Worm (Caenorhabditis elegans) whole organism, L2 larva: Measurements from ENCODE around the gene srx-24.

Experiments used
- C34F6.9 ChIP-seq: fragments of 150-350 bp; optimal IDR thresholded peaks from 2 replicates; lab custom pipeline; 2014; ENCODE audit warnings: missing biosample characterization, missing genetic modification characterization
- F13H6.1 ChIP-seq: sonication (generic microtip); optimal IDR thresholded peaks from 2 replicates; lab custom pipeline; 2016; ENCODE audit warnings: missing genetic modification characterization, missing compliant biosample characterization
- Y55F3AM.14 ChIP-seq: fragments of 200-800 bp; sonication (Bioruptor generic); optimal IDR thresholded peaks from 2 replicates; lab custom pipeline; 2018; ENCODE audit warnings: mild to moderate bottlenecking, missing genetic modification characterization, missing compliant biosample characterization
- ZK546.5 ChIP-seq: sonication (generic microtip); optimal IDR thresholded peaks from 2 replicates; lab custom pipeline; 2017; ENCODE audit warnings: missing biosample characterization, missing genetic modification characterization
- alr-1 ChIP-seq: fragments of 150-350 bp; optimal IDR thresholded peaks from 2 replicates; lab custom pipeline; 2014; ENCODE audit warnings: missing biosample characterization, missing genetic modification characterization
- aly-2 ChIP-seq: fragments of 150-350 bp; optimal IDR thresholded peaks from 2 replicates; lab custom pipeline; 2014; ENCODE audit warnings: missing biosample characterization, missing genetic modification characterization
- ama-1 ChIP-seq: fragments of 150-350 bp; optimal IDR thresholded peaks from 2 replicates; lab custom pipeline; 2018; ENCODE audit warnings: inconsistent platforms
- blmp-1 ChIP-seq: sonication (generic microtip); optimal IDR thresholded peaks from 2 replicates; lab custom pipeline; 2017; ENCODE audit warnings: missing genetic modification characterization, mild to moderate bottlenecking, missing compliant biosample characterization, antibody characterized with exemption, moderate library complexity; ENCODE audit not compliant: insufficient read depth
- ceh-16 ChIP-seq: fragments of 150-350 bp; optimal IDR thresholded peaks from 2 replicates; lab custom pipeline; 2014; ENCODE audit warnings: missing biosample characterization, missing genetic modification characterization
- ceh-82 ChIP-seq: fragments of 150-350 bp; optimal IDR thresholded peaks from 2 replicates; lab custom pipeline; 2014; ENCODE audit warnings: missing biosample characterization, missing genetic modification characterization
- crh-2 ChIP-seq: sonication (generic microtip); optimal IDR thresholded peaks from 2 replicates; lab custom pipeline; 2017; ENCODE audit warnings: missing biosample characterization, missing genetic modification characterization
- dmd-4 ChIP-seq: sonication (generic microtip); optimal IDR thresholded peaks from 2 replicates; lab custom pipeline; 2017; ENCODE audit warnings: missing biosample characterization, missing genetic modification characterization
- elt-3 ChIP-seq: sonication (generic microtip); optimal IDR thresholded peaks from 2 replicates; lab custom pipeline; 2017; ENCODE audit warnings: missing biosample characterization, missing genetic modification characterization
- fos-1 ChIP-seq: fragments of 150-350 bp; optimal IDR thresholded peaks from 2 replicates; lab custom pipeline; 2014; ENCODE audit warnings: missing biosample characterization, missing genetic modification characterization
- gmeb-1 ChIP-seq: fragments of 150-350 bp; optimal IDR thresholded peaks from 2 replicates; lab custom pipeline; 2014; ENCODE audit warnings: missing biosample characterization, missing genetic modification characterization
- lin-13 ChIP-seq: fragments of 150-350 bp; optimal IDR thresholded peaks from 2 replicates; lab custom pipeline; 2014; ENCODE audit warnings: missing biosample characterization, missing genetic modification reagents, missing genetic modification characterization
- lin-39 ChIP-seq: fragments of 150-350 bp; optimal IDR thresholded peaks from 2 replicates; lab custom pipeline; 2014; ENCODE audit warnings: missing biosample characterization, missing genetic modification reagents, missing genetic modification characterization
- lsy-2 ChIP-seq, 2 experiments: fragments of 150-350 bp in 1 of 2; sonication (generic microtip) in 1 of 2; optimal IDR thresholded peaks; 2 replicates each; lab custom pipeline; 2014 to 2017; ENCODE audit warnings: missing biosample characterization in 2 of 2, missing genetic modification characterization in 2 of 2
- mbf-1 ChIP-seq: sonication (generic microtip); optimal IDR thresholded peaks from 2 replicates; lab custom pipeline; 2017; ENCODE audit warnings: missing biosample characterization, missing genetic modification characterization
- mdl-1 ChIP-seq, 2 experiments: fragments of 150-350 bp in 1 of 2; sonication (generic microtip) in 1 of 2; optimal IDR thresholded peaks; 2 replicates each; lab custom pipeline; 2017; ENCODE audit warnings: missing biosample characterization in 2 of 2, missing genetic modification characterization in 2 of 2
- nhr-10 ChIP-seq: sonication (generic microtip); optimal IDR thresholded peaks from 2 replicates; lab custom pipeline; 2017; ENCODE audit warnings: missing biosample characterization, missing genetic modification characterization
- nhr-11 ChIP-seq: fragments of 150-350 bp; optimal IDR thresholded peaks from 2 replicates; lab custom pipeline; 2014; ENCODE audit warnings: missing biosample characterization, missing genetic modification characterization
- nhr-12 ChIP-seq: fragments of 150-350 bp; optimal IDR thresholded peaks from 2 replicates; lab custom pipeline; 2014; ENCODE audit warnings: missing biosample characterization, missing genetic modification characterization
- nhr-21 ChIP-seq: fragments of 150-350 bp; optimal IDR thresholded peaks from 2 replicates; lab custom pipeline; 2014; ENCODE audit warnings: missing biosample characterization, missing genetic modification characterization
- nhr-23 ChIP-seq: fragments of 150-350 bp; optimal IDR thresholded peaks from 2 replicates; lab custom pipeline; 2014; ENCODE audit warnings: missing biosample characterization, missing genetic modification reagents, missing genetic modification characterization
- nhr-237 ChIP-seq: fragments of 150-350 bp; optimal IDR thresholded peaks from 2 replicates; lab custom pipeline; 2014; ENCODE audit warnings: missing biosample characterization, missing genetic modification characterization
- nhr-25 ChIP-seq: fragments of 150-350 bp; sonication (generic microtip); optimal IDR thresholded peaks from 3 replicates; lab custom pipeline; 2014; ENCODE audit warnings: missing biosample characterization, missing genetic modification characterization
- nhr-77 ChIP-seq: fragments of 150-350 bp; optimal IDR thresholded peaks from 2 replicates; lab custom pipeline; 2014; ENCODE audit warnings: missing biosample characterization, missing genetic modification characterization
- skn-1 ChIP-seq: sonication (generic microtip); optimal IDR thresholded peaks from 2 replicates; lab custom pipeline; 2017; ENCODE audit warnings: missing biosample characterization, missing genetic modification characterization
- snpc-4 ChIP-seq: fragments of 150-350 bp; optimal IDR thresholded peaks from 2 replicates; lab custom pipeline; 2014; ENCODE audit warnings: missing biosample characterization, missing genetic modification characterization
- unc-39 ChIP-seq: fragments of 150-350 bp; optimal IDR thresholded peaks from 2 replicates; lab custom pipeline; 2014; ENCODE audit warnings: missing biosample characterization, missing genetic modification characterization
- unc-55 ChIP-seq: fragments of 150-350 bp; sonication (generic microtip); optimal IDR thresholded peaks from 3 replicates; lab custom pipeline; 2014; ENCODE audit warnings: missing biosample characterization, missing genetic modification reagents, missing genetic modification characterization
- unc-62 ChIP-seq: fragments of 150-350 bp; optimal IDR thresholded peaks from 2 replicates; lab custom pipeline; 2014; ENCODE audit warnings: missing biosample characterization, missing genetic modification reagents, missing genetic modification characterization
- ztf-1 ChIP-seq: fragments of 200-800 bp; sonication (Bioruptor generic); conservative IDR thresholded peaks from 2 replicates; pipeline ENCODE4 v1.3.6; 2022; ENCODE audit warnings: missing genetic modification characterization, missing compliant biosample characterization
- ztf-4 ChIP-seq: fragments of 150-350 bp; optimal IDR thresholded peaks from 2 replicates; lab custom pipeline; 2014; ENCODE audit warnings: missing biosample characterization, missing genetic modification characterization

Gene srx-24

DNA sequence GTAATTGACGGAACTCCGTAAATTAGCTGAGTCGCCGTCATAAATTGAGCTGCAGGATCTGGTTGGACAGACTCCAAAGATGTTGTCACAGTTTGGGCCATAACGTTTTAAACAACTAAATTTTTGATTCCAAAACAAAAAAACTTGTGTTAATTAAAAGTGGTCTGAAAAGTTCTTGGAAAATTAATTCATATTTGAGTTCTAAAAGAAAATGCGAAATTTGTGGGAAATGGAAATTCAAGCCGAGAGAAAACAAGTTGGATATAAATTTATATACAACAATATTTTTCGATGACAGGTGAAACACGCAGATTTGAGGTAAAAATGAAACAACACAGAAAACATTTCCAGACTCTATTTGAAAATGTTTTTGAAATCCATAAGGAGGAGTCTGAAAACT, 24.7 kb downstream of the srx-24 start, which contains the start of gene srg-59:
Gene srg-59 (minus strand): TSS at position 101 of the 400 bp plus-strand sequence.
- TF ChIP-seq mdl-1 (tag; optimal IDR thresholded peaks at IDR 0.05; lab: Kevin White, UChicago) (no peak), nhr-10 (no peak)

DNA sequence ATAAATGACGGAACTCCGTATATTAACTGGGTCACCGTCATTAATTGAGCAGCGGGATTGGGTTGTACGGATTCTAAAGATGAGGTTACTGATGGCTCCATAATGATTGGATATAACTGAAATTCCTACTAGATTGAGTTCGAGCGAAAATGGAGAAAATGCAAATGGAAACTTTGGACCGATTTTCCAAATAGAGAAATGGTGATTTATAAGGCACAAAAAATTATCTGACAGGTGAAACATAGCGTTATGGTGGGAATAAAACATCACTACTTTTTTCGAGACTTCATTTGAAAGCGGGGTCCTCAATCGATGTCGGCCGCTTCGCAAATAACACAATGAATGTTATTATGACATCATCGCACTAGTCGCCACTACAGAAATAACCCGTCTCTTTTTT, 27.4 kb downstream of the srx-24 start, which contains the start of gene srg-60:
Gene srg-60 (minus strand): TSS at position 101 of the 400 bp plus-strand sequence.
- TF ChIP-seq alr-1 (tag; lab: Kevin White, UChicago) (no peak), lsy-2 (tag; optimal IDR thresholded peaks at IDR 0.05; lab: Kevin White, UChicago) (no peak), ceh-82 (no peak), ztf-4 (no peak), unc-55 (GFP tag; lab: Kevin White, UChicago) (no peak)
- TF ChIP-seq, all 48 proteins: peak for 0

DNA sequence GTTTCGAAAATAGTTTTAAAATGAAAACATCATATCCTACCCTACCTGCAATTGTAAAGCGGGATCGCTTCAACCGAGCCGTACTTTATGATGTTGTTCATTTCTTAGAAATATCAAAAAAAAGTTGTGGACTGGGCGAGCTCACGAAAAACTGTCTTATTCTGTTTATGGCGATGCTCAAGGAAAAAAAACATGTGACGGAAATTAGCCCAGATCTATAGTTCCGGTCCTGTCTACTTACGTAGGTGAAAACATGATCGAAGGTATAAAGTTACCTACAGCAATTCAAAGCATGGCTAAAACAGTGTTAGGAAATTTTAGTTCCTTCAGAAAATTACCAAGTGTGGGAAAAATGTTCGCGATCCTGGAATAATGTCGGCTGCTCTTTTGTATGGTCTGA, 29.1 kb downstream of the srx-24 start, which contains the start of gene srt-27:
Gene srt-27 (minus strand): TSS at position 101 of the 400 bp plus-strand sequence.
- no peak for TF ChIP-seq nhr-237 (tag; lab: Kevin White, UChicago)
- TF ChIP-seq unc-55 (GFP tag; lab: Kevin White, UChicago), result no peak
- TF ChIP-seq ztf-4, result no peak
- TF ChIP-seq nhr-23 (tag; lab: Kevin White, UChicago), result no peak
- TF ChIP-seq C34F6.9, result no peak
- no peak for TF ChIP-seq elt-3 (tag; lab: Kevin White, UChicago)
- TF ChIP-seq unc-62 (GFP tag; lab: Kevin White, UChicago), result no peak
- TF ChIP-seq nhr-11 (tag; lab: Kevin White, UChicago), result no peak
- TF ChIP-seq nhr-25 (tag; lab: Kevin White, UChicago), result no peak
- no peak for TF ChIP-seq lin-13 (GFP tag; lab: Kevin White, UChicago)
- no peak for TF ChIP-seq mdl-1 (tag; optimal IDR thresholded peaks at IDR 0.05; lab: Kevin White, UChicago)
- no peak for TF ChIP-seq snpc-4 (tag; lab: Kevin White, UChicago)
- no peak for TF ChIP-seq F13H6.1 (tag; lab: Kevin White, UChicago)
- no peak for TF ChIP-seq ceh-16 (tag; lab: Kevin White, UChicago)
- no peak for TF ChIP-seq fos-1 (tag; lab: Kevin White, UChicago)
- TF ChIP-seq unc-39, result no peak
- no peak for TF ChIP-seq ama-1
- no peak for TF ChIP-seq lin-39 (tag; lab: Kevin White, UChicago)
- TF ChIP-seq, all 48 proteins: peak for 0

DNA sequence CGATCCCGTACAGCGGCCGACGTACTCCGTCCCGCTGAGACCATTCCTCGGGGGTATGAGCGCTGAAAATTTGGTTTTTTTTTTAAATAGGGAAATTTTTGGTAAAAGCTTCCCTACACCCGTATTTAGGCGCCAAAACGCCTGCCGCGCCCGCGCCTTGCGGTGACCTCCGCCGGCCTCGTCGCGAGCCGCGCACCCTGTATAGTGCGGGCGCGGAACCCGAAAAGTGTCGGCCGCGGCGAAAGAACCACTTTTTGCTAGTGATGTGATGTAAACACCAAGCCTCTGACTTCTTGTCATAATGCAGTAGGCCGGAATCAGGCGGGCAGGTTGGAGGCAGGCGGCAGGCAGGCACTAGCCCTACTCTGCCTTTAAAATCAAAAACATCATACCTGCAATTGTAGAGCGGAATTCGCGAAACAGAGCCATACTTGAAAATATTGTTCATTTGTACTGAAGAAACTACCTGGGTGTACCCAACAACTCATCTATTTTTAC, 31.2 kb downstream of the srx-24 start, which contains the start of gene srt-29:
Gene srt-29 (minus strand): TSS at position 448 of the 498 bp plus-strand sequence.
- TF ChIP-seq mbf-1 (tag; lab: Kevin White, UChicago), result no peak
- TF ChIP-seq ceh-16 (tag; lab: Kevin White, UChicago), result no peak
- no peak for TF ChIP-seq unc-55 (GFP tag; lab: Kevin White, UChicago)
- no peak for TF ChIP-seq nhr-12 (tag; lab: Kevin White, UChicago)
- TF ChIP-seq ztf-1 (GFP tag; lab: Robert Waterston, UW), result no peak
- TF ChIP-seq nhr-77 (tag; lab: Kevin White, UChicago), result no peak
- TF ChIP-seq ZK546.5 (tag; lab: Kevin White, UChicago), result no peak
- TF ChIP-seq dmd-4 (tag; lab: Kevin White, UChicago), result no peak
- TF ChIP-seq nhr-21 (tag; lab: Kevin White, UChicago), result no peak
- TF ChIP-seq nhr-23 (tag; lab: Kevin White, UChicago), result no peak
- TF ChIP-seq Y55F3AM.14 (GFP tag; lab: Kevin White, UChicago), result no peak
- TF ChIP-seq alr-1 (tag; lab: Kevin White, UChicago), result no peak
- TF ChIP-seq ceh-82, result no peak
- TF ChIP-seq ztf-4, result no peak
- TF ChIP-seq nhr-10, result no peak
- no peak for TF ChIP-seq F13H6.1 (tag; lab: Kevin White, UChicago)
- no peak for TF ChIP-seq aly-2
- TF ChIP-seq gmeb-1 (tag; lab: Kevin White, UChicago), result no peak

DNA sequence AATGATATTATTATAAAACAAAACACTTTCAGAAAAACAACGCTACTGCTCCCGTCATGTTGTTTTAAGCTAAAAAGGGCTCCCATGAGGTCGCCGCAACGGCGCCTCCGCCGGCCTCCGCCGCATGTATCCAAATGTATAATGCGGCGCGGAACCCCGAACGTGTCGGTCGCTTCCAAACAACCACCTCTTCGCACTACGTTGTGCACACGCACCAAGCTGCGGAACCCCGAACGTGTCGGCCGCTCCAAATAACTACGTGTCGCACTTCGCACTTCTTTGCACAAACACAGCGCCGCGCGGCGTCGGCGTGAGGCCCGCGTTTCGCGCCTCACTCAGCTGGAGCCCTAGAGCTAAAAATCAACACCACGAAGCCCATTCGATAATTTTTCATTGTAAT, 33.0 kb downstream of the srx-24 start:
- TF ChIP-seq crh-2 (tag; lab: Kevin White, UChicago) (no peak), mbf-1 (tag; lab: Kevin White, UChicago) (no peak), nhr-237 (tag; lab: Kevin White, UChicago) (no peak), snpc-4 (tag; lab: Kevin White, UChicago) (no peak), C34F6.9 (no peak), nhr-10 (no peak), gmeb-1 (tag; lab: Kevin White, UChicago) (no peak), lin-13 (GFP tag; lab: Kevin White, UChicago) (no peak), nhr-77 (tag; lab: Kevin White, UChicago) (no peak), lsy-2 (tag; optimal IDR thresholded peaks at IDR 0.05; lab: Kevin White, UChicago) (no peak), ama-1 (no peak), ceh-16 (tag; lab: Kevin White, UChicago) (no peak), blmp-1 (tag; lab: Kevin White, UChicago) (no peak), unc-62 (GFP tag; lab: Kevin White, UChicago) (no peak), mdl-1 (tag; optimal IDR thresholded peaks at IDR 0.05; lab: Kevin White, UChicago) (no peak), Y55F3AM.14 (GFP tag; lab: Kevin White, UChicago) (no peak), skn-1 (tag; lab: Kevin White, UChicago) (no peak)
